Fruit fly (Drosophila melanogaster) whole organism, embryonic: ENCODE measurements around the gene fd102C.

ENCODE experiments used
- Adf1 ChIP-seq: fragments of 200-800 bp; sonication (Bioruptor generic); IDR thresholded peaks from 2 replicates; pipeline ENCODE4 v1.3.6; 2022; ENCODE audit warnings: missing biosample characterization, missing genetic modification characterization
- BEAF-32 ChIP-seq: fragments of 200-800 bp; sonication (Bioruptor generic); optimal IDR thresholded peaks from 3 replicates; lab custom pipeline; 2017; ENCODE audit warnings: missing biosample characterization, missing genetic modification characterization, mild to moderate bottlenecking, moderate library complexity, missing genetic modification reagents
- CG1024 ChIP-seq: fragments of 200-800 bp; sonication (Bioruptor generic); IDR thresholded peaks from 2 replicates; pipeline ENCODE4 v1.3.6; 2022; ENCODE audit warnings: missing biosample characterization, missing genetic modification characterization
- CG10267 ChIP-seq: fragments of 200-800 bp; sonication (Bioruptor generic); optimal IDR thresholded peaks from 2 replicates; lab custom pipeline; 2018; ENCODE audit warnings: missing biosample characterization, mild to moderate bottlenecking, missing genetic modification characterization, moderate library complexity
- CG10366 ChIP-seq: fragments of 200-800 bp; sonication (Bioruptor generic); IDR thresholded peaks from 2 replicates; pipeline ENCODE4 v1.3.6; 2022; ENCODE audit warnings: missing biosample characterization, missing genetic modification characterization
- CG10431 ChIP-seq: fragments of 200-800 bp; sonication (Bioruptor generic); optimal IDR thresholded peaks from 3 replicates; lab custom pipeline; 2018; ENCODE audit warnings: missing biosample characterization, mild to moderate bottlenecking, missing genetic modification characterization
- CG13775 ChIP-seq: fragments of 200-800 bp; sonication (Bioruptor generic); optimal IDR thresholded peaks from 3 replicates; lab custom pipeline; 2017; ENCODE audit warnings: missing biosample characterization, mild to moderate bottlenecking, missing genetic modification characterization
- CG15479 ChIP-seq: fragments of 200-800 bp; sonication (Bioruptor generic); optimal IDR thresholded peaks from 3 replicates; lab custom pipeline; 2019; ENCODE audit warnings: missing biosample characterization, mild to moderate bottlenecking, missing genetic modification characterization, moderate library complexity
- CG1603 ChIP-seq: fragments of 200-800 bp; sonication (Bioruptor generic); optimal IDR thresholded peaks from 2 replicates; lab custom pipeline; 2019; ENCODE audit warnings: missing biosample characterization, mild to moderate bottlenecking, missing genetic modification characterization, moderate library complexity
- CG1832 ChIP-seq: fragments of 200-800 bp; sonication (Bioruptor generic); optimal IDR thresholded peaks from 2 replicates; lab custom pipeline; 2017; ENCODE audit warnings: missing biosample characterization, mild to moderate bottlenecking, missing genetic modification characterization, inconsistent platforms
- CG2199 ChIP-seq: fragments of 200-800 bp; sonication (Bioruptor generic); IDR thresholded peaks from 3 replicates; pipeline ENCODE4 v1.3.6; 2022; ENCODE audit warnings: missing biosample characterization, missing genetic modification characterization
- CG33213 ChIP-seq: fragments of 200-800 bp; sonication (Bioruptor generic); optimal IDR thresholded peaks from 3 replicates; lab custom pipeline; 2016; ENCODE audit warnings: missing biosample characterization, missing genetic modification characterization
- CG5953 ChIP-seq: fragments of 200-800 bp; sonication (Bioruptor generic); IDR thresholded peaks from 2 replicates; pipeline ENCODE4 v1.3.6; 2022; ENCODE audit warnings: missing biosample characterization, missing genetic modification characterization
- CG8290 ChIP-seq, 3 experiments: fragments of 200-800 bp; sonication (Bioruptor generic); optimal IDR thresholded peaks; 2 replicates each; lab custom pipeline; 2016 to 2019; ENCODE audit warnings: missing biosample characterization in 3 of 3, missing genetic modification characterization in 3 of 3, mild to moderate bottlenecking in 2 of 3, moderate library complexity in 1 of 3
- CoRest ChIP-seq: fragments of 200-800 bp; sonication (Bioruptor generic); optimal IDR thresholded peaks from 3 replicates; lab custom pipeline; 2018; ENCODE audit warnings: missing biosample characterization, mild to moderate bottlenecking, missing genetic modification characterization, moderate library complexity
- D ChIP-seq, 2 experiments: fragments of 200-800 bp in 1 of 2; fragments of >200 bp in 1 of 2; sonication (Bioruptor generic) in 1 of 2; optimal IDR thresholded peaks; 2 replicates in 1 of 2; 3 replicates in 1 of 2; lab custom pipeline; 2017; ENCODE audit warnings: mild to moderate bottlenecking in 1 of 2, missing biosample characterization in 1 of 2, missing genetic modification characterization in 1 of 2, missing genetic modification reagents in 1 of 2
- Deaf1 ChIP-seq: fragments of 200-800 bp; optimal IDR thresholded peaks from 3 replicates; lab custom pipeline; 2019; ENCODE audit warnings: missing biosample characterization, mild to moderate bottlenecking, missing genetic modification characterization, moderate library complexity
- Dfd ChIP-seq, 2 experiments: fragments of >200 bp; optimal IDR thresholded peaks; 2 replicates each; lab custom pipeline; 2017; ENCODE audit warnings: missing biosample characterization in 2 of 2, missing genetic modification characterization in 2 of 2
- Doc3 ChIP-seq: fragments of 200-800 bp; sonication (Bioruptor generic); IDR thresholded peaks from 3 replicates; pipeline ENCODE4 v1.3.6; 2022; ENCODE audit warnings: missing biosample characterization, missing genetic modification characterization; ENCODE audit not compliant: partially characterized antibody
- Dp ChIP-seq: fragments of 200-800 bp; sonication (Bioruptor generic); optimal IDR thresholded peaks from 2 replicates; lab custom pipeline; 2018; ENCODE audit warnings: missing biosample characterization, mild to moderate bottlenecking, missing genetic modification characterization, moderate library complexity
- E2f2 ChIP-seq: fragments of 200-800 bp; sonication (Bioruptor generic); IDR thresholded peaks from 2 replicates; pipeline ENCODE4 v1.3.6; 2022; ENCODE audit warnings: missing biosample characterization, missing genetic modification characterization
- Elba2 ChIP-seq: fragments of 200-800 bp; sonication (Bioruptor generic); optimal IDR thresholded peaks from 3 replicates; lab custom pipeline; 2016; ENCODE audit warnings: missing biosample characterization, missing genetic modification characterization
- Jarid2 ChIP-seq: fragments of 200-800 bp; sonication (Bioruptor generic); optimal IDR thresholded peaks from 3 replicates; lab custom pipeline; 2017; ENCODE audit warnings: mild to moderate bottlenecking, missing biosample characterization, missing genetic modification reagents, missing genetic modification characterization
- Lhr ChIP-seq: fragments of 200-800 bp; sonication (Bioruptor generic); optimal IDR thresholded peaks from 3 replicates; lab custom pipeline; 2017; ENCODE audit warnings: mild to moderate bottlenecking, missing biosample characterization, missing genetic modification reagents, missing genetic modification characterization
- Nf-YB ChIP-seq: fragments of 200-800 bp; sonication (Bioruptor generic); optimal IDR thresholded peaks from 3 replicates; lab custom pipeline; 2019; ENCODE audit warnings: missing biosample characterization, mild to moderate bottlenecking, missing genetic modification characterization, moderate library complexity
- Nf-YC ChIP-seq: fragments of 200-800 bp; optimal IDR thresholded peaks from 3 replicates; lab custom pipeline; 2019; ENCODE audit warnings: missing biosample characterization, mild to moderate bottlenecking, missing genetic modification characterization, moderate library complexity
- Opbp ChIP-seq: fragments of 200-800 bp; sonication (Bioruptor generic); IDR thresholded peaks from 3 replicates; pipeline ENCODE4 v1.3.6; 2022; ENCODE audit warnings: missing biosample characterization, missing genetic modification characterization; ENCODE audit not compliant: partially characterized antibody
- Optix ChIP-seq: fragments of 200-800 bp; sonication (Bioruptor generic); IDR thresholded peaks from 3 replicates; pipeline ENCODE4 v1.3.6; 2022; ENCODE audit warnings: missing biosample characterization, missing genetic modification characterization
- Sry-δ ChIP-seq: fragments of 200-800 bp; sonication (Bioruptor generic); optimal IDR thresholded peaks from 2 replicates; lab custom pipeline; 2016; ENCODE audit warnings: missing biosample characterization, missing genetic modification characterization
- cato ChIP-seq: fragments of 200-800 bp; sonication (Bioruptor generic); optimal IDR thresholded peaks from 2 replicates; lab custom pipeline; 2016; ENCODE audit warnings: missing biosample characterization, missing genetic modification characterization, borderline replicate concordance
- chif ChIP-seq, 2 experiments: fragments of 200-800 bp; sonication (Bioruptor generic); optimal IDR thresholded peaks; 3 replicates each; lab custom pipeline; 2016; ENCODE audit warnings: missing biosample characterization in 2 of 2, missing genetic modification characterization in 2 of 2
- gfzf ChIP-seq: fragments of 200-800 bp; sonication (Bioruptor generic); optimal IDR thresholded peaks from 2 replicates; lab custom pipeline; 2016; ENCODE audit warnings: missing biosample characterization, mild to moderate bottlenecking, missing genetic modification characterization, moderate library complexity
- hb ChIP-seq: fragments of 200-800 bp; sonication (Bioruptor generic); IDR thresholded peaks from 3 replicates; pipeline ENCODE4 v1.3.6; 2022; ENCODE audit warnings: missing biosample characterization, missing genetic modification characterization; ENCODE audit not compliant: partially characterized antibody
- hbn ChIP-seq: fragments of 200-800 bp; sonication (Bioruptor generic); IDR thresholded peaks from 2 replicates; pipeline ENCODE4 v1.3.6; 2022; ENCODE audit warnings: missing biosample characterization, missing genetic modification characterization; ENCODE audit not compliant: partially characterized antibody
- phol ChIP-seq: fragments of 200-800 bp; sonication (Bioruptor generic); optimal IDR thresholded peaks from 3 replicates; lab custom pipeline; 2018; ENCODE audit warnings: missing biosample characterization, mild to moderate bottlenecking, missing genetic modification characterization, moderate library complexity
- row ChIP-seq: fragments of 200-800 bp; sonication (Bioruptor generic); IDR thresholded peaks from 3 replicates; pipeline ENCODE4 v1.3.6; 2022; ENCODE audit warnings: missing biosample characterization, missing genetic modification characterization
- sens ChIP-seq: fragments of 200-800 bp; sonication (Bioruptor generic); peaks from one replicate; lab custom pipeline; 2016; ENCODE audit warnings: missing biosample characterization, missing genetic modification characterization
- sisA ChIP-seq: fragments of 200-800 bp; sonication (Bioruptor generic); IDR thresholded peaks from 2 replicates; pipeline ENCODE4 v1.3.6; 2022; ENCODE audit warnings: missing biosample characterization, missing genetic modification characterization
- slp2 ChIP-seq: fragments of 200-800 bp; sonication (Bioruptor generic); optimal IDR thresholded peaks from 2 replicates; lab custom pipeline; 2016; ENCODE audit warnings: missing biosample characterization, missing genetic modification characterization
- ssp ChIP-seq: fragments of 200-800 bp; sonication (Bioruptor generic); IDR thresholded peaks from 2 replicates; pipeline ENCODE4 v1.3.6; 2022; ENCODE audit warnings: missing biosample characterization, missing genetic modification characterization
- z ChIP-seq: fragments of 200-800 bp; sonication (Bioruptor generic); IDR thresholded peaks from 3 replicates; pipeline ENCODE4 v1.3.6; 2022; ENCODE audit warnings: missing biosample characterization, missing genetic modification characterization

Gene fd102C

DNA sequence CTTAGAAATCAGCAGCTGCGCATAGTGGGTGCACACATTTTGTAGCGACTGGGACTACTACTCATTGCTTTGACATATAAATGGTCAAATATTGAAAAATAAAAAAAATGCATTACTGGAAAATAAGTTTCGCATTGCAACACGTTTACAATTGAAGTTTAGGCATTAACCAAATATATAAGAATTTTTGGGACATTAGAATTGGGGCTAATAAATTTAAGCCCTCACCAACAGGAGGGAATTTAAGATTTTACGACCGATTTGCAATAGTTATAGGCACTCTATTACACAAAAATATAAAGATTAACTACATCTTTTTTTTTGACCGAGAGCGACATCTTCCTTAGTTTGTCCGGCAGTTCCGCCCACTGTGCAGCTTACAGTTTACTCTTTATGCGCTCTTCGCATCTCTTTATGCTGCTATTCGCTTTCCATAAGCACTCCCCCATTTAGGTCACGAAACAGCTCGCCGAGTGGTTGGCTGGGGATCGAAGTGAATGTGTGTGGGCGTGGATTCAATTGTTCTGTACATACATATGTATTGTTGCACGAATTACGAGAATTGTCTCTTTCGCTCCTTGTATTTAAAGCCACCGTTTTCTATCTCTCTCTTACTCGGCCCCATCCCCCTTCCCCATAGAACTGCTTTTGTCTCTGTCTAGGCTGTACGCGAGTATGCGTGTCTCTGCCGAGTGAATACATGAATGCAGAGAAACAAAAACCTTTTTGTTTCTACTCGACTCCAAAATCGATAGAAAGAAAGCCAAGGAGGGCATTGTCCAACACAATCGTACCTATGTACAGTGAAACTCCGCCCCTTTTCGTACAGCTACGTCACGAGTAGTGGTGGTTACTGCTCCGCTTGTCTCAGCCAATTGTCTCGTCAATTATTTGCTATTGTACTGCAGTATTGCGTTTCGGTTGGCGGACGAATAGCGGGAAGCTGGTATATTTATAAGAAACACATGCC, 36.6 kb downstream of the fd102C start (continued):
- TF ChIP-seq cato = peak; percentile 77
- peak; percentile 5; the same call in 1 of the 2 replicates for TF ChIP-seq CG10366
- TF ChIP-seq sisA = no peak; the same call in 1 of the 2 replicates
- peak; percentile 74 for TF ChIP-seq CG10267 (tag; lab: Kevin White, UChicago)

DNA sequence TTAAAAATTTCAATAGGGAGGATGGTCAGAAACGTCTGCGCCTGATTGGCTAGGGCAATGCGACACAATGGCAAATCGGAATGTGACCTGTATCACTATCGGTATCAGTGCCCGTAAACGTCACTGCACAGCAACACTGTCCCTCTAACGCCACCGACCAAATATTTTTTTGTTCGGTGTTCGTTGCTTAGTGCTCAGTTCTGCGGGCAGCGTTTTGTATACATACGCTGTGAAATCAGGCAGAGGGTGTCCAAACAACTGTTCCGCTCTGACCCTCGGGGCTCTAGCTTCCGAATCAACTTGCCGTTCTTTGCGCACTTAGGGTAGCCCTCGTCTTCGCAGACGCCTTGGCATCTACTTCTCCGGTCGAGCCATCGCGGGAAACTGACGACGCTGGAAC, 37.4 kb downstream of the fd102C start:
- peak; percentile 19; the same call in 1 of the 2 replicates for TF ChIP-seq hbn (GFP tag; lab: Robert Waterston, UW)
- no peak for TF ChIP-seq sens
- TF ChIP-seq Deaf1 (tag; lab: Kevin White, UChicago) = peak; percentile 50
- TF ChIP-seq ssp (GFP tag; lab: Robert Waterston, UW) = no peak
- 0 out of 2 replicates have a peak, but pooled peaks have one; percentile 30 for TF ChIP-seq Adf1 (GFP tag; lab: Robert Waterston, UW)
- peak; percentile 95 for TF ChIP-seq CG2199 (GFP tag; lab: Robert Waterston, UW)
- TF ChIP-seq CG1832 = peak; percentile 24
- peak; percentile 77 for TF ChIP-seq D (optimal IDR thresholded peaks at IDR 0.05; lab: Kevin White, UChicago)
- no peak for TF ChIP-seq D (GFP tag; optimal IDR thresholded peaks at IDR 0.05; lab: Kevin White, UChicago)
- 0 out of 3 replicates have a peak, but pooled peaks have one; percentile 32 for TF ChIP-seq Doc3 (GFP tag; lab: Robert Waterston, UW)
- TF ChIP-seq Nf-YB = peak; percentile 94
- peak; percentile 78 for TF ChIP-seq Elba2 (GFP tag; lab: Kevin White, UChicago)
- peak; percentile 11; the same call in 1 of the 3 replicates for TF ChIP-seq hb (GFP tag; lab: Robert Waterston, UW)
- peak; percentile 93 for TF ChIP-seq Nf-YC (tag; lab: Kevin White, UChicago)
- TF ChIP-seq CG13775 (GFP tag; lab: Kevin White, UChicago) = no peak
- no peak for TF ChIP-seq CG8290 (GFP tag; optimal IDR thresholded peaks at IDR 0.05; lab: Kevin White, UChicago)
- peak in 1 of 2 experiments; percentile 57 for TF ChIP-seq CG8290 (tag; optimal IDR thresholded peaks at IDR 0.05; lab: Kevin White, UChicago)
- peak; percentile 84 for TF ChIP-seq Jarid2
- no peak for TF ChIP-seq CG15479 (GFP tag; lab: Kevin White, UChicago)
- 0 out of 3 replicates have a peak, but pooled peaks have one; percentile 30 for TF ChIP-seq Opbp (GFP tag; lab: Robert Waterston, UW)

DNA sequence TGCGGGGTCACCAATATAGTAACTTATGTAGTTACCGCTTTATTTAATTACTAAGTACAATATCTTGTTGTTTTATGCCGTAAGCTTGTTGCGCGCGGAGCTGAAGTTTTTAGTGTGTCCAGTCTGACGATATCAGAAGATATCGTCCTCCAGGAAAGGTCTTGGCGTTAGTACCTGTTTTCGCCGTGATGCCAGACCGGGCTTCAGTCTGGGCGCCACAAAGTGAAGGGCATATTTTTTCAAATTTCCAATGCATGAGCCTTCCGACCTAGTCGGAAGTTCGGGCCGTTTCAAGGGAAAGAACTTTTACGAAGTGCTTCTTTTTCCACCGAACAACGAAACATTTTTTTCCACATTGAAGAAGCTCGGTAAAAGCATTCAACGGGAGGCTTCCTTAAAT, 47.8 kb downstream of the fd102C start:
- TF ChIP-seq CG33213 = peak; percentile 55
- peak; percentile 64 for TF ChIP-seq Lhr (GFP tag; lab: Kevin White, UChicago)
- TF ChIP-seq E2f2 (GFP tag; lab: Robert Waterston, UW) = peak; percentile 73
- peak; percentile 7 for TF ChIP-seq Dp (GFP tag; lab: Kevin White, UChicago)
- peak; percentile 51 for TF ChIP-seq gfzf (GFP tag; lab: Kevin White, UChicago)

DNA sequence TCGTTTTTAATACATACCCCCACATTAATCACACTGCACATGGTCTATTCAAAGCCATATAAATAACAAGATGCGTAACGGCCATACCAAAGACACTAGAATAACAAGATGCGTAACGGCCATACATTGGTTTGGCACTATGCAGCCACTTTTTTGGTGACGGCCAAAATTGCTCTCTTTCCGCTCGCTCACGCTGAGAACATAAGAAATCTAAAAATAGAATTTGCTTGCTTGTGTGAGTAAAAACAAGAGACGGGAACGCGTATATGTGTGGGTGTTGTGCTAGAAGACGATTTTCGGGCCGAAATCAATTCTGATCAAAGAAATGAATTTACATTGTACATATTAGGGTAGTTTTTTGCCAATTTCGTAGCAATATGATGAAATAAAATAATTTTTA, 55.5 kb downstream of the fd102C start, which contains the start of gene MED26:
Gene MED26, minus strand, starts transcription at position 101 of the 400 bp plus-strand sequence.
- peak; percentile 32; the same call in 1 of the 3 replicates for TF ChIP-seq CG2199 (GFP tag; lab: Robert Waterston, UW)

DNA sequence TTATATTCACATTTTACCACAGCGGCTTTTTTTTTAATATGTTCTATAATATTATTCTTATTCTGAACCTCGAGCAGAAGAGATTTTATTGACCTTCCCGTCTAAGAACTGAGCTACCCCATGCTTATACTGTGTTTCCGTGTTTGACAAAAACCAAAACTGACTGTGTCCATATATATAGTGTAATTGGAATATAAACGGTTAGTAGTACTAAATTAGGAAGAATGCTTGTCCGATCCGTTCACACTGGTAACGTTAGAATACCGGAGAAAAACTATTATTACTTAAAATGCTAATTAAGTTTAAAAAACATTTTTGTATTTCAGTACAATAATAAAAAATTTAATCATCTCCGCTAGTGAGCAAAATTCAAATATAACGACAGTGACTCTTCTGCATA, 56.0 kb downstream of the fd102C start:
- TF ChIP-seq CG1603 (tag; lab: Kevin White, UChicago) (peak; percentile 92), Dfd (GFP tag; optimal IDR thresholded peaks at IDR 0.05; lab: Kevin White, UChicago) (peak in 1 of 2 experiments; percentile 65), phol (tag; lab: Kevin White, UChicago) (peak; percentile 46), BEAF-32 (GFP tag; lab: Kevin White, UChicago) (peak; percentile 42), slp2 (no peak), Sry-δ (GFP tag; lab: Kevin White, UChicago) (peak; percentile 23), CoRest (tag; lab: Kevin White, UChicago) (peak; percentile 31), z (GFP tag; lab: Robert Waterston, UW) (no peak), CG5953 (GFP tag; lab: Robert Waterston, UW) (no peak), Optix (GFP tag; lab: Robert Waterston, UW) (no peak), CG1024 (GFP tag; lab: Robert Waterston, UW) (peak; percentile 97), chif (GFP tag; optimal IDR thresholded peaks at IDR 0.05; lab: Kevin White, UChicago) (no peak), CG10431 (GFP tag; lab: Kevin White, UChicago) (no peak), row (peak; percentile 79)
